Fruit fly (Drosophila melanogaster) whole organism, embryonic: Measurements from ENCODE around the gene CG14286.

Source experiments
- Bgb ChIP-seq: fragments of 200-800 bp; sonication (Bioruptor generic); IDR thresholded peaks from 2 replicates; pipeline ENCODE4 v1.3.6; 2022; ENCODE audit warnings: missing biosample characterization, missing genetic modification characterization; ENCODE audit not compliant: partially characterized antibody
- CG12299 ChIP-seq: fragments of 200-800 bp; sonication (Bioruptor generic); optimal IDR thresholded peaks from 2 replicates; lab custom pipeline; 2018; ENCODE audit warnings: missing biosample characterization, mild to moderate bottlenecking, missing genetic modification characterization
- CG1233 ChIP-seq: fragments of 200-800 bp; sonication (Bioruptor generic); optimal IDR thresholded peaks from 4 replicates; lab custom pipeline; 2018; ENCODE audit warnings: missing biosample characterization, mild to moderate bottlenecking, missing genetic modification characterization
- CG14441 ChIP-seq: fragments of 200-800 bp; sonication (Bioruptor generic); IDR thresholded peaks from 2 replicates; pipeline ENCODE4 v1.3.6; 2022; ENCODE audit warnings: missing biosample characterization, missing genetic modification characterization
- CG14710 ChIP-seq: fragments of 200-800 bp; sonication (Bioruptor generic); optimal IDR thresholded peaks from 3 replicates; lab custom pipeline; 2019; ENCODE audit warnings: missing biosample characterization, mild to moderate bottlenecking, missing genetic modification characterization, moderate library complexity
- CG17359 ChIP-seq: fragments of 200-800 bp; sonication (Bioruptor generic); optimal IDR thresholded peaks from 3 replicates; lab custom pipeline; 2018; ENCODE audit warnings: missing biosample characterization, mild to moderate bottlenecking, missing genetic modification characterization, moderate library complexity
- CG17385 ChIP-seq: fragments of 200-800 bp; sonication (Bioruptor generic); optimal IDR thresholded peaks from 3 replicates; lab custom pipeline; 2018; ENCODE audit warnings: missing biosample characterization, mild to moderate bottlenecking, missing genetic modification characterization
- CG17829 ChIP-seq: fragments of 200-800 bp; optimal IDR thresholded peaks from 2 replicates; lab custom pipeline; 2019; ENCODE audit warnings: missing biosample characterization, mild to moderate bottlenecking, missing genetic modification characterization, moderate library complexity
- CG18599 ChIP-seq: fragments of 200-800 bp; sonication (Bioruptor generic); optimal IDR thresholded peaks from 3 replicates; lab custom pipeline; 2017; ENCODE audit warnings: missing biosample characterization, missing genetic modification characterization, mild to moderate bottlenecking, moderate library complexity, missing genetic modification reagents
- CG18619 ChIP-seq: fragments of 200-800 bp; sonication (Bioruptor generic); optimal IDR thresholded peaks from 3 replicates; lab custom pipeline; 2017; ENCODE audit warnings: missing biosample characterization, mild to moderate bottlenecking, missing genetic modification characterization
- CG31388 ChIP-seq: fragments of 200-800 bp; sonication (Bioruptor generic); optimal IDR thresholded peaks from 2 replicates; lab custom pipeline; 2016; ENCODE audit warnings: missing biosample characterization, missing genetic modification characterization
- CG3163 ChIP-seq: fragments of 200-800 bp; sonication (Bioruptor generic); optimal IDR thresholded peaks from 3 replicates; lab custom pipeline; 2016; ENCODE audit warnings: missing biosample characterization, missing genetic modification characterization
- CG32772 ChIP-seq: fragments of 200-800 bp; sonication (Bioruptor generic); IDR thresholded peaks from 2 replicates; pipeline ENCODE4 v1.3.6; 2022; ENCODE audit warnings: missing biosample characterization, missing genetic modification characterization
- CG34422 ChIP-seq: fragments of 200-800 bp; sonication (Bioruptor generic); IDR thresholded peaks from 3 replicates; pipeline ENCODE4 v1.3.6; 2022; ENCODE audit warnings: missing biosample characterization, missing genetic modification characterization
- CG4360 ChIP-seq: fragments of 200-800 bp; sonication (Bioruptor generic); IDR thresholded peaks from 2 replicates; pipeline ENCODE4 v1.3.6; 2022; ENCODE audit warnings: missing biosample characterization, missing genetic modification characterization
- CG43689 ChIP-seq: fragments of 200-800 bp; sonication (Bioruptor generic); IDR thresholded peaks from 2 replicates; pipeline ENCODE4 v1.3.6; 2022; ENCODE audit warnings: missing biosample characterization, missing genetic modification characterization
- CG6175 ChIP-seq: fragments of 200-800 bp; sonication (Bioruptor generic); IDR thresholded peaks from 3 replicates; pipeline ENCODE4 v1.3.6; 2022; ENCODE audit warnings: missing biosample characterization, missing genetic modification characterization
- CG6791 ChIP-seq: fragments of 200-800 bp; sonication (Bioruptor generic); IDR thresholded peaks from 3 replicates; pipeline ENCODE4 v1.3.6; 2022; ENCODE audit warnings: missing biosample characterization, missing genetic modification characterization; ENCODE audit not compliant: partially characterized antibody
- CG7357 ChIP-seq: fragments of 200-800 bp; sonication (Bioruptor generic); IDR thresholded peaks from 3 replicates; pipeline ENCODE4 v1.3.6; 2022; ENCODE audit warnings: missing biosample characterization, missing genetic modification characterization
- CG7745 ChIP-seq: fragments of 200-800 bp; sonication (Bioruptor generic); optimal IDR thresholded peaks from 2 replicates; lab custom pipeline; 2018; ENCODE audit warnings: missing biosample characterization, mild to moderate bottlenecking, missing genetic modification characterization, moderate library complexity
- CG8089 ChIP-seq: fragments of 200-800 bp; sonication (Bioruptor generic); optimal IDR thresholded peaks from 3 replicates; lab custom pipeline; 2016; ENCODE audit warnings: missing biosample characterization, missing genetic modification characterization
- CG9609 ChIP-seq: fragments of 200-800 bp; sonication (Bioruptor generic); optimal IDR thresholded peaks from 3 replicates; lab custom pipeline; 2016; ENCODE audit warnings: missing biosample characterization, missing genetic modification characterization
- CoRest ChIP-seq: fragments of 200-800 bp; sonication (Bioruptor generic); optimal IDR thresholded peaks from 3 replicates; lab custom pipeline; 2018; ENCODE audit warnings: missing biosample characterization, mild to moderate bottlenecking, missing genetic modification characterization, moderate library complexity
- CrebB ChIP-seq: fragments of 200-800 bp; sonication (Bioruptor generic); optimal IDR thresholded peaks from 3 replicates; lab custom pipeline; 2018; ENCODE audit warnings: missing biosample characterization, mild to moderate bottlenecking, missing genetic modification characterization
- H15 ChIP-seq: fragments of 200-800 bp; sonication (Bioruptor generic); IDR thresholded peaks from 3 replicates; pipeline ENCODE4 v1.3.6; 2022; ENCODE audit warnings: missing biosample characterization, missing genetic modification characterization
- HLH3B ChIP-seq: fragments of 200-800 bp; sonication (Bioruptor generic); IDR thresholded peaks from 2 replicates; pipeline ENCODE4 v1.3.6; 2022; ENCODE audit warnings: missing biosample characterization, missing genetic modification characterization
- Hr3 ChIP-seq: fragments of 200-800 bp; sonication (Bioruptor generic); optimal IDR thresholded peaks from 3 replicates; lab custom pipeline; 2016; ENCODE audit warnings: missing biosample characterization, missing genetic modification characterization
- Kr ChIP-seq: fragments of 200-800 bp; sonication (Bioruptor generic); optimal IDR thresholded peaks from 2 replicates; lab custom pipeline; 2017; ENCODE audit warnings: missing biosample characterization, mild to moderate bottlenecking, missing genetic modification characterization
- NK7.1 ChIP-seq: fragments of 200-800 bp; sonication (Bioruptor generic); optimal IDR thresholded peaks from 3 replicates; lab custom pipeline; 2016; ENCODE audit warnings: missing biosample characterization, missing genetic modification characterization
- Oli ChIP-seq: fragments of 200-800 bp; sonication (Bioruptor generic); optimal IDR thresholded peaks from 2 replicates; lab custom pipeline; 2018; ENCODE audit warnings: missing biosample characterization, mild to moderate bottlenecking, missing genetic modification characterization, moderate library complexity
- PHDP ChIP-seq: fragments of 200-800 bp; sonication (Bioruptor generic); optimal IDR thresholded peaks from 3 replicates; lab custom pipeline; 2018; ENCODE audit warnings: missing biosample characterization, mild to moderate bottlenecking, missing genetic modification characterization, moderate library complexity
- Sry-δ ChIP-seq: fragments of 200-800 bp; sonication (Bioruptor generic); optimal IDR thresholded peaks from 2 replicates; lab custom pipeline; 2016; ENCODE audit warnings: missing biosample characterization, missing genetic modification characterization
- TFAM ChIP-seq: fragments of 200-800 bp; sonication (Bioruptor generic); optimal IDR thresholded peaks from 2 replicates; lab custom pipeline; 2017; ENCODE audit warnings: missing biosample characterization, missing genetic modification characterization, inconsistent platforms
- Trl ChIP-seq, 3 experiments: fragments of >200 bp in 2 of 3; fragments of 200-800 bp in 1 of 3; sonication (Bioruptor generic) in 1 of 3; optimal IDR thresholded peaks; 2 replicates in 1 of 3; 3 replicates in 2 of 3; lab custom pipeline; 2016 to 2017; ENCODE audit warnings: missing biosample characterization in 1 of 3, missing genetic modification characterization in 1 of 3
- Usf ChIP-seq: fragments of 200-800 bp; sonication (Bioruptor generic); optimal IDR thresholded peaks from 2 replicates; lab custom pipeline; 2017; ENCODE audit warnings: missing genotype, missing biosample characterization, missing genetic modification characterization
- Xbp1 ChIP-seq: fragments of 200-800 bp; sonication (Bioruptor generic); optimal IDR thresholded peaks from 3 replicates; lab custom pipeline; 2016; ENCODE audit warnings: missing biosample characterization, mild to moderate bottlenecking, missing genetic modification characterization
- abd-A ChIP-seq: fragments of 200-800 bp; sonication (Bioruptor generic); optimal IDR thresholded peaks from 3 replicates; lab custom pipeline; 2019; ENCODE audit warnings: missing biosample characterization, mild to moderate bottlenecking, missing genetic modification characterization, moderate library complexity
- ase ChIP-seq: fragments of 200-800 bp; sonication (Bioruptor generic); IDR thresholded peaks from 3 replicates; pipeline ENCODE4 v1.3.6; 2022; ENCODE audit warnings: missing biosample characterization, missing genetic modification characterization
- ato ChIP-seq: fragments of 200-800 bp; sonication (Bioruptor generic); IDR thresholded peaks from 2 replicates; pipeline ENCODE4 v1.3.6; 2022; ENCODE audit warnings: missing biosample characterization, missing genetic modification characterization; ENCODE audit not compliant: partially characterized antibody
- crc ChIP-seq: fragments of 200-800 bp; sonication (Bioruptor generic); optimal IDR thresholded peaks from 2 replicates; lab custom pipeline; 2016; ENCODE audit warnings: missing biosample characterization, missing genetic modification characterization
- grn ChIP-seq: fragments of 200-800 bp; sonication (Bioruptor generic); optimal IDR thresholded peaks from 3 replicates; lab custom pipeline; 2017; ENCODE audit warnings: missing biosample characterization, missing genetic modification characterization
- insv ChIP-seq, 2 experiments: fragments of 200-800 bp; sonication (Bioruptor generic); optimal IDR thresholded peaks; 3 replicates each; lab custom pipeline; 2016 to 2018; ENCODE audit warnings: missing biosample characterization in 2 of 2, missing genetic modification characterization in 2 of 2
- org-1 ChIP-seq: fragments of 200-800 bp; sonication (Bioruptor generic); optimal IDR thresholded peaks from 2 replicates; lab custom pipeline; 2017; ENCODE audit warnings: missing biosample characterization, missing genetic modification characterization
- peb ChIP-seq: fragments of 200-800 bp; sonication (Bioruptor generic); IDR thresholded peaks from 2 replicates; pipeline ENCODE4 v1.3.6; 2022; ENCODE audit warnings: missing biosample characterization, missing genetic modification characterization
- sim ChIP-seq: fragments of 200-800 bp; sonication (Bioruptor generic); IDR thresholded peaks from 2 replicates; pipeline ENCODE4 v1.3.6; 2022; ENCODE audit warnings: missing biosample characterization, missing genetic modification characterization
- slp2 ChIP-seq: fragments of 200-800 bp; sonication (Bioruptor generic); optimal IDR thresholded peaks from 2 replicates; lab custom pipeline; 2016; ENCODE audit warnings: missing biosample characterization, missing genetic modification characterization
- stc ChIP-seq: fragments of 200-800 bp; sonication (Bioruptor generic); IDR thresholded peaks from 2 replicates; pipeline ENCODE4 v1.3.6; 2022; ENCODE audit warnings: missing biosample characterization, missing genetic modification characterization
- tin ChIP-seq: fragments of 200-800 bp; sonication (Bioruptor generic); optimal IDR thresholded peaks from 3 replicates; lab custom pipeline; 2016; ENCODE audit warnings: missing biosample characterization, missing genetic modification characterization
- usp ChIP-seq: fragments of >200 bp; optimal IDR thresholded peaks from 2 replicates; lab custom pipeline; 2017; ENCODE audit warnings: missing biosample characterization, missing genetic modification characterization
- zen2 ChIP-seq: fragments of 200-800 bp; sonication (Bioruptor generic); IDR thresholded peaks from 3 replicates; pipeline ENCODE4 v1.3.6; 2022; ENCODE audit warnings: missing biosample characterization, missing genetic modification characterization; ENCODE audit not compliant: partially characterized antibody

CG14286 gene

dm6 chr3R:19014742-19015422, 9.0 kb upstream of the CG14286 start (continued):
- no peak for TF ChIP-seq Trl (optimal IDR thresholded peaks at IDR 0.05; lab: Kevin White, UChicago)
- no peak for TF ChIP-seq Trl (GFP tag; optimal IDR thresholded peaks at IDR 0.05; lab: Kevin White, UChicago)
- TF ChIP-seq Bgb (GFP tag; lab: Robert Waterston, UW): no peak
- TF ChIP-seq CG43689 (GFP tag; lab: Robert Waterston, UW): no peak
- TF ChIP-seq CG6791 (GFP tag; lab: Robert Waterston, UW): no peak
- TF ChIP-seq CG18619: no peak
- peak; percentile 58 for TF ChIP-seq stc
- no peak for TF ChIP-seq NK7.1 (GFP tag; lab: Kevin White, UChicago)
- 0 out of 3 replicates have a peak, but pooled peaks have one; percentile 11 for TF ChIP-seq CG34422 (GFP tag; lab: Robert Waterston, UW)
- no peak for TF ChIP-seq CG6175
- no peak for TF ChIP-seq Kr
- TF ChIP-seq Usf (GFP tag; lab: Kevin White, UChicago): no peak
- TF ChIP-seq zen2 (GFP tag; lab: Robert Waterston, UW): no peak
- TF ChIP-seq TFAM: no peak
- TF ChIP-seq CG17385 (GFP tag; lab: Kevin White, UChicago): peak; percentile 18
- TF ChIP-seq ato (GFP tag; lab: Robert Waterston, UW): no peak
- TF ChIP-seq HLH3B: peak; percentile 65
- no peak for TF ChIP-seq grn (GFP tag; lab: Kevin White, UChicago)
- peak; percentile 53 for TF ChIP-seq CG17829 (tag; lab: Kevin White, UChicago)
- peak; percentile 16 for TF ChIP-seq abd-A
- peak; percentile 34; the same call in 1 of the 2 replicates for TF ChIP-seq peb (GFP tag; lab: Robert Waterston, UW)
- no peak for TF ChIP-seq CG7357
- no peak for TF ChIP-seq CG3163 (GFP tag; lab: Kevin White, UChicago)
- TF ChIP-seq insv (GFP tag; optimal IDR thresholded peaks at IDR 0.05; lab: Kevin White, UChicago): no peak
- peak; percentile 45 for TF ChIP-seq Xbp1 (GFP tag; lab: Kevin White, UChicago)
- peak; percentile 39; the same call in 1 of the 2 replicates for TF ChIP-seq CG4360 (GFP tag; lab: Robert Waterston, UW)
- TF ChIP-seq CG31388 (GFP tag; lab: Kevin White, UChicago): no peak
- TF ChIP-seq Hr3 (GFP tag; lab: Kevin White, UChicago): peak; percentile 39
- no peak for TF ChIP-seq CG1233 (GFP tag; lab: Kevin White, UChicago)
- no peak for TF ChIP-seq slp2
- TF ChIP-seq crc (GFP tag; lab: Kevin White, UChicago): no peak
- TF ChIP-seq CG17359: peak; percentile 71
- TF ChIP-seq H15 (GFP tag; lab: Robert Waterston, UW): peak; percentile 62; the same call in 2 of the 3 replicates
- TF ChIP-seq CG12299 (tag; lab: Kevin White, UChicago): no peak
- no peak for TF ChIP-seq ase (GFP tag; lab: Robert Waterston, UW)
- no peak for TF ChIP-seq CG8089 (GFP tag; lab: Kevin White, UChicago)
- TF ChIP-seq CG9609: no peak
- TF ChIP-seq CG7745 (tag; lab: Kevin White, UChicago): peak; percentile 73
- peak; percentile 69 for TF ChIP-seq sim (GFP tag; lab: Robert Waterston, UW)
- no peak for TF ChIP-seq Sry-δ
- TF ChIP-seq CG14710: peak; percentile 49
- TF ChIP-seq CoRest (tag; lab: Kevin White, UChicago): peak; percentile 42
- peak; percentile 67; the same call in 1 of the 2 replicates for TF ChIP-seq CG32772 (GFP tag; lab: Robert Waterston, UW)
- TF ChIP-seq org-1 (GFP tag; lab: Kevin White, UChicago): no peak
- TF ChIP-seq usp (GFP tag; lab: Kevin White, UChicago): no peak
- TF ChIP-seq CrebB (tag; lab: Kevin White, UChicago): no peak
- peak; percentile 23 for TF ChIP-seq tin (GFP tag; lab: Kevin White, UChicago)
- TF ChIP-seq PHDP (tag; lab: Kevin White, UChicago): peak; percentile 37
- no peak for TF ChIP-seq CG14441 (GFP tag; lab: Robert Waterston, UW)
- peak; percentile 24 for TF ChIP-seq CG18599 (GFP tag; lab: Kevin White, UChicago)
- peak; percentile 50 for TF ChIP-seq Oli (tag; lab: Kevin White, UChicago)
